Worm (Caenorhabditis elegans): Measurements from ENCODE around the gene uig-1.

Gene uig-1

ce11 chrV:13312210-13312676 is 16.5 kb upstream of the uig-1 start, which contains the start of gene nasp-2 (continued):
- peak; percentile 63 for TF ChIP-seq mes-2 (tag; optimal IDR thresholded peaks at IDR 0.05; ENCODE audit: poor library complexity, severe bottlenecking)
- TF ChIP-seq hif-1 (tag; optimal IDR thresholded peaks at IDR 0.05), result no peak
- TF ChIP-seq T26A8.4 (GFP tag; IDR thresholded peaks at IDR 0.05), result no peak
- no peak for TF ChIP-seq php-3 (GFP tag; IDR thresholded peaks at IDR 0.05)
- peak; percentile 63 for TF ChIP-seq dpl-1 (GFP tag; optimal IDR thresholded peaks at IDR 0.05)
- no peak for TF ChIP-seq nhr-111 (GFP tag; optimal IDR thresholded peaks at IDR 0.05)
- no peak for TF ChIP-seq duxl-1 (tag; optimal IDR thresholded peaks at IDR 0.05; ENCODE audit: poor library complexity)
- TF ChIP-seq nhr-48 (tag; optimal IDR thresholded peaks at IDR 0.05), result no peak
- TF ChIP-seq tra-1 (GFP tag; IDR thresholded peaks at IDR 0.05), result 0 out of 2 replicates have a peak, but pooled peaks have one; percentile 8

- TF ChIP-seq aha-1 (tag) (no peak), ZK337.2 (GFP tag; IDR thresholded peaks at IDR 0.05) (no peak), unc-130 (GFP tag; optimal IDR thresholded peaks at IDR 0.05) (peak; percentile 22), daf-19 (GFP tag; conservative IDR thresholded peaks at IDR 0.05) (no peak)
Measured at ce11 chrV:13309806-13310205, 14.0 kb upstream of the uig-1 start.

DNA sequence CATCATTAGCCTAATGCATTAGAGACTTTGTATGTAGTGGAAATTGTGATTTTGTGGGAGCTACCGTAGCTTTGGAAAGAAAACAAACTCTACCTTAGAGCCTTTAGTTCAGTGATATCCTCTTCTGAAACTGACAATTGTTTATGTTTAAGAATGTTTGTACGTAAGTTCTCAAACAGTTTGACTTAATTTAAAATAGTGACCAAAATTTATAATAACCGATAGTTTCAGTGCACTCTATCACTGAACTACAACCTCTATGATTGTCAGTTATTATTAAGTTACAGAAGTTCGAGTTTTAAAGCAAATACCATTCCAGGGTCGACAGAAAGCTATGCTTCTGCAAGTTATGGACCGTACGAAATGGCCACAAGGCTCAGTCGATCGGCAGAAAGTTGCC is 12.8 kb upstream of the uig-1 start, which contains the start of gene C50B6.1:
Gene C50B6.1, plus strand, starts transcription at position 301 of the 400 bp plus-strand sequence.
- TF ChIP-seq lin-38 (GFP tag; IDR thresholded peaks at IDR 0.05) (no peak), ztf-11 (tag; optimal IDR thresholded peaks at IDR 0.05) (no peak), ceh-82 (tag; optimal IDR thresholded peaks at IDR 0.05) (no peak), lin-15B (tag; optimal IDR thresholded peaks at IDR 0.05) (no peak), hif-1 (tag; optimal IDR thresholded peaks at IDR 0.05) (no peak), pha-4 (GFP tag; IDR thresholded peaks at IDR 0.05) (no peak), pha-4 (tag; optimal IDR thresholded peaks at IDR 0.05) (no peak), egl-43 (GFP tag; IDR thresholded peaks at IDR 0.05) (no peak), lin-1 (GFP tag; IDR thresholded peaks at IDR 0.05) (no peak), zip-11 (GFP tag; IDR thresholded peaks at IDR 0.05) (no peak), ZK546.5 (tag; optimal IDR thresholded peaks at IDR 0.05) (no peak), daf-16 (GFP tag; optimal IDR thresholded peaks at IDR 0.05) (no peak), daf-16 (tag; optimal IDR thresholded peaks at IDR 0.05) (no peak), madf-5 (GFP tag; IDR thresholded peaks at IDR 0.05) (no peak), zag-1 (tag; optimal IDR thresholded peaks at IDR 0.05) (no peak), ztf-7 (tag; optimal IDR thresholded peaks at IDR 0.05) (no peak), F37D6.2 (tag; optimal IDR thresholded peaks at IDR 0.05) (no peak), sdz-12 (GFP tag; optimal IDR thresholded peaks at IDR 0.05) (no peak), T20F7.1 (GFP tag; optimal IDR thresholded peaks at IDR 0.05) (no peak), hmg-1.1 (GFP tag; IDR thresholded peaks at IDR 0.05) (no peak), vab-7 (GFP tag; IDR thresholded peaks at IDR 0.05) (no peak), unc-130 (GFP tag; optimal IDR thresholded peaks at IDR 0.05) (no peak)

- no peak for TF ChIP-seq dmd-8 (GFP tag; IDR thresholded peaks at IDR 0.05)
- TF ChIP-seq cey-2 (tag; optimal IDR thresholded peaks at IDR 0.05; ENCODE audit: borderline replicate concordance, insufficient read depth), result no peak
- TF ChIP-seq hlh-11 (tag; optimal IDR thresholded peaks at IDR 0.05), result peak; percentile 45
- peak; percentile 91 for TF ChIP-seq pqm-1 (tag; optimal IDR thresholded peaks at IDR 0.05)
- peak; percentile 75 for TF ChIP-seq nhr-28 (tag; optimal IDR thresholded peaks at IDR 0.05)
- TF ChIP-seq daf-16 (GFP tag; optimal IDR thresholded peaks at IDR 0.05), result no peak
- peak; percentile 55 for TF ChIP-seq daf-16 (tag; optimal IDR thresholded peaks at IDR 0.05)
- TF ChIP-seq dmd-6 (GFP tag; IDR thresholded peaks at IDR 0.05), result peak; percentile 37; the same call in 1 of the 2 replicates
- TF ChIP-seq dve-1 (tag; optimal IDR thresholded peaks at IDR 0.05; ENCODE audit: insufficient read depth), result peak; percentile 12
Measured at ce11 chrV:13304663-13305188, 8.9 kb upstream of the uig-1 start, which contains the start of gene C26E1.2. C26E1.2 (plus strand) TSS chrV:13305138.
